Worm (Caenorhabditis elegans) whole organism, L1 larva: ENCODE results near the gene ketn-1.

Experiments used
- elt-2 ChIP-seq: sonication (generic microtip); optimal IDR thresholded peaks from 2 replicates; lab custom pipeline; 2016; ENCODE audit warnings: missing genetic modification characterization, mild to moderate bottlenecking, inconsistent platforms, missing compliant biosample characterization, missing genetic modification reagents
- lin-35 ChIP-seq, 2 experiments: fragments of 150-350 bp; optimal IDR thresholded peaks; 2 replicates each; lab custom pipeline; 2014; ENCODE audit warnings: missing biosample characterization in 2 of 2, missing genetic modification characterization in 2 of 2, missing genetic modification reagents in 2 of 2
- lin-39 ChIP-seq: fragments of 150-350 bp; optimal IDR thresholded peaks from 2 replicates; lab custom pipeline; 2014; ENCODE audit warnings: missing biosample characterization, missing genetic modification reagents, missing genetic modification characterization
- nhr-84 ChIP-seq: sonication (generic microtip); optimal IDR thresholded peaks from 2 replicates; lab custom pipeline; 2017; ENCODE audit warnings: missing biosample characterization, missing genetic modification characterization
- pag-3 ChIP-seq: sonication (generic microtip); optimal IDR thresholded peaks from 2 replicates; lab custom pipeline; 2017; ENCODE audit warnings: missing genetic modification characterization, mild to moderate bottlenecking, missing compliant biosample characterization, antibody characterized with exemption, borderline replicate concordance; ENCODE audit not compliant: insufficient read depth
- tbx-2 ChIP-seq: sonication (generic microtip); optimal IDR thresholded peaks from 2 replicates; lab custom pipeline; 2016; ENCODE audit warnings: missing genetic modification characterization, missing compliant biosample characterization
- ztf-11 ChIP-seq, 2 experiments: sonication (generic microtip); optimal IDR thresholded peaks; 2 replicates each; lab custom pipeline; 2016 to 2017; ENCODE audit warnings: missing genetic modification characterization in 2 of 2, missing biosample characterization in 1 of 2, missing compliant biosample characterization in 1 of 2

ce11 chrV:2742298-2742697, 65.4 kb downstream of the ketn-1 start, which contains the start of gene srg-62:
- TF ChIP-seq elt-2, result no peak
- no peak for TF ChIP-seq lin-35 (GFP tag; optimal IDR thresholded peaks at IDR 0.05; lab: Kevin White, UChicago)
- no peak for TF ChIP-seq nhr-84 (tag; lab: Kevin White, UChicago)
- no peak for TF ChIP-seq lin-39
- no peak for TF ChIP-seq pag-3 (tag; lab: Kevin White, UChicago)
- TF ChIP-seq ztf-11 (tag; optimal IDR thresholded peaks at IDR 0.05; lab: Kevin White, UChicago), result no peak
- no peak for TF ChIP-seq tbx-2 (tag; lab: Kevin White, UChicago)
